Worm (Caenorhabditis elegans): ENCODE data around the gene F47D12.9.

F47D12.9 gene

ce11 chrIII:6260115-6260514, 43.1 kb downstream of the F47D12.9 start, which contains the start of gene srg-2:
srg-2 (minus strand) TSS chrIII:6260215.
- TF ChIP-seq ref-1 (GFP tag; conservative IDR thresholded peaks at IDR 0.05) (no peak), flt-1 (GFP tag; IDR thresholded peaks at IDR 0.05) (no peak), T22C8.4 (GFP tag; IDR thresholded peaks at IDR 0.05) (no peak), ztf-23 (GFP tag; IDR thresholded peaks at IDR 0.05) (no peak), ztf-29 (GFP tag; IDR thresholded peaks at IDR 0.05) (no peak), klf-2 (GFP tag; conservative IDR thresholded peaks at IDR 0.05) (no peak), tab-1 (GFP tag; IDR thresholded peaks at IDR 0.05) (no peak), med-1 (GFP tag; optimal IDR thresholded peaks at IDR 0.05; ENCODE audit: insufficient read depth) (no peak)

ce11 chrIII:6258262-6258661, 44.9 kb downstream of the F47D12.9 start, which contains the start of gene srg-1:
srg-1 (minus strand) TSS chrIII:6258362.
- no peak for TF ChIP-seq med-1 (GFP tag; optimal IDR thresholded peaks at IDR 0.05; ENCODE audit: insufficient read depth)
- no peak for TF ChIP-seq flt-1 (GFP tag; IDR thresholded peaks at IDR 0.05)
- no peak for TF ChIP-seq ztf-29 (GFP tag; IDR thresholded peaks at IDR 0.05)
- TF ChIP-seq cog-1 (tag; optimal IDR thresholded peaks at IDR 0.05) = no peak
- TF ChIP-seq T22C8.4 (GFP tag; IDR thresholded peaks at IDR 0.05) = no peak
- no peak for TF ChIP-seq klf-2 (GFP tag; conservative IDR thresholded peaks at IDR 0.05)
- no peak for TF ChIP-seq tab-1 (GFP tag; IDR thresholded peaks at IDR 0.05)
- no peak for TF ChIP-seq ztf-23 (GFP tag; IDR thresholded peaks at IDR 0.05)
- no peak for TF ChIP-seq ref-1 (GFP tag; conservative IDR thresholded peaks at IDR 0.05)

ce11 chrIII:6256675-6257074, 46.5 kb downstream of the F47D12.9 start, which contains the start of gene srg-9:
srg-9 (minus strand) TSS chrIII:6256775.
- TF ChIP-seq ztf-29 (GFP tag; IDR thresholded peaks at IDR 0.05) (no peak), med-1 (GFP tag; optimal IDR thresholded peaks at IDR 0.05; ENCODE audit: insufficient read depth) (no peak), tab-1 (GFP tag; IDR thresholded peaks at IDR 0.05) (no peak), T22C8.4 (GFP tag; IDR thresholded peaks at IDR 0.05) (no peak), ref-1 (GFP tag; conservative IDR thresholded peaks at IDR 0.05) (no peak), ztf-23 (GFP tag; IDR thresholded peaks at IDR 0.05) (no peak), klf-2 (GFP tag; conservative IDR thresholded peaks at IDR 0.05) (no peak), cog-1 (tag; optimal IDR thresholded peaks at IDR 0.05) (no peak), flt-1 (GFP tag; IDR thresholded peaks at IDR 0.05) (no peak)

ce11 chrIII:6254737-6255136, 48.4 kb downstream of the F47D12.9 start, which contains the start of gene srg-8:
srg-8 (minus strand) TSS chrIII:6254837.
- TF ChIP-seq ref-1 (GFP tag; conservative IDR thresholded peaks at IDR 0.05) (no peak), klf-2 (GFP tag; conservative IDR thresholded peaks at IDR 0.05) (no peak), T22C8.4 (GFP tag; IDR thresholded peaks at IDR 0.05) (no peak), flt-1 (GFP tag; IDR thresholded peaks at IDR 0.05) (no peak), ztf-23 (GFP tag; IDR thresholded peaks at IDR 0.05) (no peak), cog-1 (tag; optimal IDR thresholded peaks at IDR 0.05) (no peak), med-1 (GFP tag; optimal IDR thresholded peaks at IDR 0.05; ENCODE audit: insufficient read depth) (no peak), ztf-29 (GFP tag; IDR thresholded peaks at IDR 0.05) (no peak), tab-1 (GFP tag; IDR thresholded peaks at IDR 0.05) (no peak)

ce11 chrIII:6251511-6251910, 51.7 kb downstream of the F47D12.9 start, which contains the start of gene amdh-1:
amdh-1 (plus strand) TSS chrIII:6251811.
- TF ChIP-seq klf-2 (GFP tag; conservative IDR thresholded peaks at IDR 0.05) (no peak), flt-1 (GFP tag; IDR thresholded peaks at IDR 0.05) (no peak), ref-1 (GFP tag; conservative IDR thresholded peaks at IDR 0.05) (no peak), ztf-29 (GFP tag; IDR thresholded peaks at IDR 0.05) (no peak), tab-1 (GFP tag; IDR thresholded peaks at IDR 0.05) (no peak), cog-1 (tag; optimal IDR thresholded peaks at IDR 0.05) (no peak), med-1 (GFP tag; optimal IDR thresholded peaks at IDR 0.05; ENCODE audit: insufficient read depth) (no peak), ztf-23 (GFP tag; IDR thresholded peaks at IDR 0.05) (no peak), T22C8.4 (GFP tag; IDR thresholded peaks at IDR 0.05) (no peak)

All from whole organism, midembryonic.